Worm (Caenorhabditis elegans): ENCODE data around the gene str-118.

Gene str-118

DNA sequence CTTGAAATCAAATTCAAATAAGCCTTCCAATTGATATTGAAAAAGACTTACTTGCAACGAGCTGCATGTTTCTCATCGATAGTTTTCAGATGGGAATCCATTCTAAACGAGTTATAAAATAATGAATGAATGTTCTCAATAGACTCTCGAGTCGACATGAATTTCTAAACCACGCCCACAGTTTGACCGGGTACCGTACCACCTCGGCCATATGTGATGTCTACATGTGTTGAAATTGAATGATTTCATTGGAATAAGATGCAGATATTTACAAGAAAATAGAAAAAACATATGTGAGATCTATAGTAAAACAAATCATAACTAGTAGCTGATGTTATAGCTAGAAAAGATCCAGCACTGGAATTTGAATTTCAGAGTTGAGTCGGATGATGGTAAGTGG is 38.5 kb downstream of the str-118 start, which contains the start of gene R04B5.7:
R04B5.7 (minus strand) TSS at position 101 of the 400 bp plus-strand sequence.
- TF ChIP-seq ceh-82 (tag; optimal IDR thresholded peaks at IDR 0.05) (no peak), fkh-2 (tag; optimal IDR thresholded peaks at IDR 0.05) (no peak), nfya-1 (tag; optimal IDR thresholded peaks at IDR 0.05; ENCODE audit: insufficient read depth) (no peak), ceh-16 (tag; optimal IDR thresholded peaks at IDR 0.05) (no peak), nhr-43 (tag; optimal IDR thresholded peaks at IDR 0.05; ENCODE audit: poor library complexity, severe bottlenecking) (no peak), pqm-1 (tag; optimal IDR thresholded peaks at IDR 0.05) (no peak), lin-39 (tag; optimal IDR thresholded peaks at IDR 0.05) (no peak), nhr-25 (tag; optimal IDR thresholded peaks at IDR 0.05) (no peak), nhr-28 (tag; optimal IDR thresholded peaks at IDR 0.05) (no peak), nhr-11 (tag; optimal IDR thresholded peaks at IDR 0.05) (no peak), mdl-1 (tag; optimal IDR thresholded peaks at IDR 0.05) (no peak), pha-4 (tag; optimal IDR thresholded peaks at IDR 0.05) (no peak), elt-2 (tag; optimal IDR thresholded peaks at IDR 0.05) (no peak), hmg-11 (tag; optimal IDR thresholded peaks at IDR 0.05) (no peak), eor-1 (tag; optimal IDR thresholded peaks at IDR 0.05) (no peak)

DNA sequence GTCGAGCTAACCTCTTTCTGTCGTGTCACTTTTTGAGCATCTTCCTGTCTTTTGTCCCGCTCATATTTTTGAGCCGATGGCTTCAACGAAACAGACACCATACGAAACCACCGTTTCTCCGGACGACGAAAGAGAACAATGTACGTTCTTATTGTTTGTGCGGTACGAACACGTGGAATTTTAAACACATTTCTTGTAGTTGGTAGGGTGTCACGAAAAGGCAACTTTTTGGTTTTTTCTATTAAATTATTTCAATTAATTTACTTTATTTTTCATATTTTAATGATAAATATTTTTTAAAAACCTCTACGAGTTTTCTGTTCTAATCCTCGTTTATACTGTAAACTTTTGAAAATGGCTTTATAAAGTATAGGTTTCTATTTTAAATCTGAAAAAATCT is 39.2 kb downstream of the str-118 start, which contains the start of gene R04B5.11:
R04B5.11 (minus strand) TSS at position 101 of the 400 bp plus-strand sequence.
- TF ChIP-seq pqm-1 (tag; optimal IDR thresholded peaks at IDR 0.05), result no peak
- no peak for TF ChIP-seq hmg-11 (tag; optimal IDR thresholded peaks at IDR 0.05)
- no peak for TF ChIP-seq snpc-4 (tag; optimal IDR thresholded peaks at IDR 0.05)
- TF ChIP-seq R02D3.7 (tag; optimal IDR thresholded peaks at IDR 0.05), result no peak
- no peak for TF ChIP-seq nhr-12 (tag; optimal IDR thresholded peaks at IDR 0.05)
- TF ChIP-seq fos-1 (tag; optimal IDR thresholded peaks at IDR 0.05), result no peak
- TF ChIP-seq nhr-43 (tag; optimal IDR thresholded peaks at IDR 0.05; ENCODE audit: poor library complexity, severe bottlenecking), result no peak
- TF ChIP-seq sea-2 (GFP tag; optimal IDR thresholded peaks at IDR 0.05), result no peak
- TF ChIP-seq unc-62 (GFP tag; optimal IDR thresholded peaks at IDR 0.05), result no peak
- no peak for TF ChIP-seq elt-3 (tag; optimal IDR thresholded peaks at IDR 0.05)
- no peak for TF ChIP-seq ceh-9 (tag; optimal IDR thresholded peaks at IDR 0.05)
- TF ChIP-seq nhr-11 (tag; optimal IDR thresholded peaks at IDR 0.05), result no peak
- no peak for TF ChIP-seq ceh-82 (tag; optimal IDR thresholded peaks at IDR 0.05)
- no peak for TF ChIP-seq nhr-237 (tag; optimal IDR thresholded peaks at IDR 0.05)

DNA sequence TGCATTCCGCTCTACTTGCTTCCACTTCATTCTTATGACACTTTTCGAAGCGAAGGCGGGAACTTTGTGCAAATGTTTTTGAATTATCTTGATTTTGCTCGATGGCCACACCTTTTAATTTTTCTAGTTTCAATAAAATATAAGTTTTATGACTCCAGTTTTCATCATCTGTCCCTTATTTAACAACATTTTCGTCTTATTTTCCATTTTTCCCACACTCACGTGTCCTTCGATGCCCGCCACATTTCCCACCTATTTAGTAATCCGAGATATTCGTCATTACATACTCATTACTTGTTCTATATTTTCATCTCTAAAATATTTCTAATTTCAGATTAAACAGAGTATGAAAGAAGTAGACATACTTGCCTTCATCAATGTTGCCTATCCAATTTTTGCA is 42.4 kb downstream of the str-118 start, which contains the start of gene srd-49:
srd-49 (plus strand) TSS at position 301 of the 400 bp plus-strand sequence.
- TF ChIP-seq ztf-11 (tag; optimal IDR thresholded peaks at IDR 0.05) (no peak), jun-1 (tag; optimal IDR thresholded peaks at IDR 0.05) (no peak), fkh-10 (GFP tag; optimal IDR thresholded peaks at IDR 0.05) (no peak), elt-2 (tag; optimal IDR thresholded peaks at IDR 0.05) (no peak), aly-2 (tag; optimal IDR thresholded peaks at IDR 0.05) (no peak), nhr-12 (tag; optimal IDR thresholded peaks at IDR 0.05) (no peak), nhr-43 (tag; optimal IDR thresholded peaks at IDR 0.05; ENCODE audit: poor library complexity, severe bottlenecking) (no peak), ceh-9 (tag; optimal IDR thresholded peaks at IDR 0.05) (no peak), eor-1 (tag; optimal IDR thresholded peaks at IDR 0.05) (no peak), sea-2 (GFP tag; optimal IDR thresholded peaks at IDR 0.05) (no peak), nhr-25 (tag; optimal IDR thresholded peaks at IDR 0.05) (no peak), pha-4 (tag; optimal IDR thresholded peaks at IDR 0.05) (no peak), egl-5 (tag; optimal IDR thresholded peaks at IDR 0.05) (no peak)

DNA sequence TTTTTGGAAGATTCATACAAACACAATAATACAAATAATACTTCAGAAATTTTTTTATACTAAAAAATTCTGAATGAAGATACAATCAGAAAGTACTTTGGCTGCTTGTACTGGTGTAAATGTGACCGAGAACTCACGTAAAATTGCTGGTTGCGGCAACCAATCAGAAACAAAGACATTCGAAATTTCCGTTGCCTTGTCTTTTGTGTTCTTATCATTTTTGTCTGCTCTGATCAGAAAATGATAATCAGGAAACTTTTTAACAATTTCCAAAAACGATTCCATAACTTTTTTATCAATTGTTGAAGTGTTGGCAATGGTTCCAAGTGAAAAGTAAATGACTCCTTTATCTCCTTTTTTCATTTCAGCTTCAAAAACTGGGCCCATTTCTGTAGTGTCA is 45.0 kb downstream of the str-118 start:
- no peak for TF ChIP-seq zag-1 (tag; optimal IDR thresholded peaks at IDR 0.05)
- no peak for TF ChIP-seq unc-62 (GFP tag; optimal IDR thresholded peaks at IDR 0.05)
- TF ChIP-seq jun-1 (tag; optimal IDR thresholded peaks at IDR 0.05), result no peak
- TF ChIP-seq nhr-23 (tag; optimal IDR thresholded peaks at IDR 0.05), result no peak
- no peak for TF ChIP-seq snpc-4 (tag; optimal IDR thresholded peaks at IDR 0.05)
- TF ChIP-seq pqm-1 (tag; optimal IDR thresholded peaks at IDR 0.05), result peak; percentile 60
- TF ChIP-seq ama-1 (optimal IDR thresholded peaks at IDR 0.05), result no peak
- TF ChIP-seq nfya-1 (tag; optimal IDR thresholded peaks at IDR 0.05; ENCODE audit: insufficient read depth), result peak; percentile 62
- no peak for TF ChIP-seq egl-27 (tag; optimal IDR thresholded peaks at IDR 0.05)
- TF ChIP-seq egl-5 (tag; optimal IDR thresholded peaks at IDR 0.05), result no peak
- TF ChIP-seq ceh-16 (tag; optimal IDR thresholded peaks at IDR 0.05), result no peak
- TF ChIP-seq elt-2 (tag; optimal IDR thresholded peaks at IDR 0.05), result peak; percentile 92
- TF ChIP-seq nhr-28 (tag; optimal IDR thresholded peaks at IDR 0.05), result no peak
- TF ChIP-seq nhr-12 (tag; optimal IDR thresholded peaks at IDR 0.05), result no peak
- peak; percentile 12 for TF ChIP-seq pha-4 (tag; optimal IDR thresholded peaks at IDR 0.05)
- TF ChIP-seq eor-1 (tag; optimal IDR thresholded peaks at IDR 0.05), result no peak

DNA sequence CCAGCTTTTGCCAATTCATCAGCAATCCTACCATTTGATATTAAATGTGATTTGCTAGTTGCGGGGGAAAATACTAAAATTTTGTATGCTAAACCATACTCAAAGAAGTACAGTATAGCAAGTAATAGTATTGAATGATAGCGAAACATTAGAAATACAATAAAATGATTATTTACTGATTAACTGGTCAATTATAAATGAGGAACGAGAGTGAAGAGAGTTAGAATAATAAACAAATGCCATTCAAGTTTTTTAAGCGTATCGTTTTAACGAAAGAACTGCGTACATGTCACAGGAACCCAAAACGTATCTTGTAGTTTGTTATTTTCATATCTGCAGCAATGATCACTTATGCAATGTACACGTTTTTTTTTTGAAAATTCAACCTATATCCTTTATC is 46.5 kb downstream of the str-118 start, which contains the start of gene ugt-47:
ugt-47 (minus strand) TSS at position 169 of the 400 bp plus-strand sequence.
- TF ChIP-seq ceh-28 (tag; optimal IDR thresholded peaks at IDR 0.05), result no peak
- no peak for TF ChIP-seq lin-39 (tag; optimal IDR thresholded peaks at IDR 0.05)
- no peak for TF ChIP-seq ZK546.5 (tag; optimal IDR thresholded peaks at IDR 0.05)
- TF ChIP-seq elt-2 (tag; optimal IDR thresholded peaks at IDR 0.05), result peak; percentile 61
